Worm (Caenorhabditis elegans) whole organism, L4/young adult: ENCODE measurements around the gene Y51A2B.4.

Experiments
- W03F9.2 ChIP-seq: fragments of 150-350 bp; optimal IDR thresholded peaks from 2 replicates; lab custom pipeline; 2014; ENCODE audit warnings: missing biosample characterization, missing genetic modification characterization
- him-1 ChIP-seq: sonication (generic microtip); optimal IDR thresholded peaks from 2 replicates; lab custom pipeline; 2016; ENCODE audit warnings: missing genotype, missing genetic modification reagents, missing genetic modification characterization, missing compliant biosample characterization

DNA sequence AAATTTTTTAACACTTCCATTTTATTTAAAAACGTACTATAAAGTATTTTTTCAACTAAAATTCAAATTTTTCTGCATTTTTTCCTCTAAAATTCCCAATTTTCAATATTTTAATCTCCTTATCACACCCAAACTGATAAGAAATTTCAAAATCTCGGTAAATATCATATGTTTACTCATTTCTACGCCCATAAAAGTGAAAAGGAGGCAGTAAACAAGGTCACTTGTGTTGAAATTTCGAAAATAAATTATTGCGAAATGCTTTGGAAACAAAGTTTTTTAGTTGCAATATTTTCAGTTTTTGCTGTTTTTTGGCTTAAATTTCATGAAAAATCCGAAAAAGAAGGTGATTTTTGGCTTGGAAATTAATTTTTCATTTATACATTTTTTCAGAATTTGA is 17.4 kb downstream of the Y51A2B.4 start, which contains the start of gene C08E8.4:
- no peak for TF ChIP-seq him-1 (tag; lab: Kevin White, UChicago)
- no peak for TF ChIP-seq W03F9.2 (tag; lab: Kevin White, UChicago)
